Fruit fly (Drosophila melanogaster) whole organism, embryonic: ENCODE measurements around the gene CG42488.

ENCODE experiments used
- C15 ChIP-seq: fragments of 200-800 bp; sonication (Bioruptor generic); IDR thresholded peaks from 3 replicates; pipeline ENCODE4 v1.3.6; 2022; ENCODE audit warnings: missing biosample characterization, missing genetic modification characterization
- CG10979 ChIP-seq: fragments of 200-800 bp; sonication (Bioruptor generic); optimal IDR thresholded peaks from 2 replicates; lab custom pipeline; 2018; ENCODE audit warnings: missing biosample characterization, mild to moderate bottlenecking, missing genetic modification characterization, moderate library complexity
- CG13287 ChIP-seq: fragments of 200-800 bp; sonication (Bioruptor generic); IDR thresholded peaks from 2 replicates; pipeline ENCODE4 v1.3.6; 2022; ENCODE audit warnings: missing biosample characterization, missing genetic modification characterization; ENCODE audit not compliant: partially characterized antibody
- CG13894 ChIP-seq: fragments of 200-800 bp; sonication (Bioruptor generic); optimal IDR thresholded peaks from 3 replicates; lab custom pipeline; 2018; ENCODE audit warnings: missing biosample characterization, mild to moderate bottlenecking, missing genetic modification characterization, moderate library complexity
- CG14014 ChIP-seq: fragments of 200-800 bp; sonication (Bioruptor generic); IDR thresholded peaks from 2 replicates; pipeline ENCODE4 v1.3.6; 2022; ENCODE audit warnings: missing biosample characterization, missing genetic modification characterization
- CG15601 ChIP-seq: fragments of 200-800 bp; sonication (Bioruptor generic); optimal IDR thresholded peaks from 3 replicates; lab custom pipeline; 2019; ENCODE audit warnings: missing biosample characterization, mild to moderate bottlenecking, missing genetic modification characterization, moderate library complexity
- CG17829 ChIP-seq: fragments of 200-800 bp; optimal IDR thresholded peaks from 2 replicates; lab custom pipeline; 2019; ENCODE audit warnings: missing biosample characterization, mild to moderate bottlenecking, missing genetic modification characterization, moderate library complexity
- CG2889 ChIP-seq: fragments of 200-800 bp; sonication (Bioruptor generic); IDR thresholded peaks from 3 replicates; pipeline ENCODE4 v1.3.6; 2022; ENCODE audit warnings: missing biosample characterization, missing genetic modification characterization
- CG31224 ChIP-seq: fragments of 200-800 bp; sonication (Bioruptor generic); IDR thresholded peaks from 2 replicates; pipeline ENCODE4 v1.3.6; 2022; ENCODE audit warnings: missing biosample characterization, missing genetic modification characterization
- CG3163 ChIP-seq: fragments of 200-800 bp; sonication (Bioruptor generic); optimal IDR thresholded peaks from 3 replicates; lab custom pipeline; 2016; ENCODE audit warnings: missing biosample characterization, missing genetic modification characterization
- CG3281 ChIP-seq: fragments of 200-800 bp; sonication (Bioruptor generic); optimal IDR thresholded peaks from 3 replicates; lab custom pipeline; 2017; ENCODE audit warnings: missing biosample characterization, mild to moderate bottlenecking, missing genetic modification characterization
- CG4854 ChIP-seq: fragments of 200-800 bp; sonication (Bioruptor generic); optimal IDR thresholded peaks from 2 replicates; lab custom pipeline; 2016; ENCODE audit warnings: missing biosample characterization, missing genetic modification characterization, inconsistent platforms
- CG6175 ChIP-seq: fragments of 200-800 bp; sonication (Bioruptor generic); IDR thresholded peaks from 3 replicates; pipeline ENCODE4 v1.3.6; 2022; ENCODE audit warnings: missing biosample characterization, missing genetic modification characterization
- CG8089 ChIP-seq: fragments of 200-800 bp; sonication (Bioruptor generic); optimal IDR thresholded peaks from 3 replicates; lab custom pipeline; 2016; ENCODE audit warnings: missing biosample characterization, missing genetic modification characterization
- CoRest ChIP-seq: fragments of 200-800 bp; sonication (Bioruptor generic); optimal IDR thresholded peaks from 3 replicates; lab custom pipeline; 2018; ENCODE audit warnings: missing biosample characterization, mild to moderate bottlenecking, missing genetic modification characterization, moderate library complexity
- CrebB ChIP-seq: fragments of 200-800 bp; sonication (Bioruptor generic); optimal IDR thresholded peaks from 3 replicates; lab custom pipeline; 2018; ENCODE audit warnings: missing biosample characterization, mild to moderate bottlenecking, missing genetic modification characterization
- Dbx ChIP-seq: fragments of 200-800 bp; sonication (Bioruptor generic); IDR thresholded peaks from 3 replicates; pipeline ENCODE4 v1.3.6; 2022; ENCODE audit warnings: missing biosample characterization, missing genetic modification characterization
- Dfd ChIP-seq, 2 experiments: fragments of >200 bp; optimal IDR thresholded peaks; 2 replicates each; lab custom pipeline; 2017; ENCODE audit warnings: missing biosample characterization in 2 of 2, missing genetic modification characterization in 2 of 2
- Dll ChIP-seq: fragments of 200-800 bp; sonication (Bioruptor generic); IDR thresholded peaks from 4 replicates; pipeline ENCODE4 v1.3.6; 2022; ENCODE audit warnings: missing biosample characterization, missing genetic modification characterization; ENCODE audit not compliant: partially characterized antibody
- Doc2 ChIP-seq: fragments of 200-800 bp; sonication (Bioruptor generic); IDR thresholded peaks from 2 replicates; pipeline ENCODE4 v1.3.6; 2022; ENCODE audit warnings: missing biosample characterization, missing genetic modification characterization
- Doc3 ChIP-seq: fragments of 200-800 bp; sonication (Bioruptor generic); IDR thresholded peaks from 3 replicates; pipeline ENCODE4 v1.3.6; 2022; ENCODE audit warnings: missing biosample characterization, missing genetic modification characterization; ENCODE audit not compliant: partially characterized antibody
- Dp ChIP-seq: fragments of 200-800 bp; sonication (Bioruptor generic); optimal IDR thresholded peaks from 2 replicates; lab custom pipeline; 2018; ENCODE audit warnings: missing biosample characterization, mild to moderate bottlenecking, missing genetic modification characterization, moderate library complexity
- Drgx ChIP-seq: fragments of 200-800 bp; sonication (Bioruptor generic); IDR thresholded peaks from 2 replicates; pipeline ENCODE4 v1.3.6; 2022; ENCODE audit warnings: missing biosample characterization, missing genetic modification characterization
- Ets97D ChIP-seq: fragments of 200-800 bp; sonication (Bioruptor generic); optimal IDR thresholded peaks from 3 replicates; lab custom pipeline; 2016; ENCODE audit warnings: missing biosample characterization, missing genetic modification characterization
- Fer3 ChIP-seq: fragments of 200-800 bp; sonication (Bioruptor generic); optimal IDR thresholded peaks from 2 replicates; lab custom pipeline; 2018; ENCODE audit warnings: missing biosample characterization, mild to moderate bottlenecking, missing genetic modification characterization, moderate library complexity
- Kr ChIP-seq: fragments of 200-800 bp; sonication (Bioruptor generic); optimal IDR thresholded peaks from 2 replicates; lab custom pipeline; 2017; ENCODE audit warnings: missing biosample characterization, mild to moderate bottlenecking, missing genetic modification characterization
- Mad ChIP-seq: fragments of 200-800 bp; sonication (Bioruptor generic); optimal IDR thresholded peaks from 2 replicates; lab custom pipeline; 2016; ENCODE audit warnings: missing biosample characterization, missing genetic modification characterization
- Med ChIP-seq: fragments of 200-800 bp; sonication (Bioruptor generic); peaks from one replicate; lab custom pipeline; 2016; ENCODE audit warnings: missing biosample characterization, missing genetic modification characterization, mild to moderate bottlenecking, inconsistent platforms, moderate library complexity
- Mes4 ChIP-seq: fragments of 200-800 bp; sonication (Bioruptor generic); optimal IDR thresholded peaks from 2 replicates; lab custom pipeline; 2016; ENCODE audit warnings: missing biosample characterization, missing genetic modification characterization
- Rx ChIP-seq: fragments of 200-800 bp; sonication (Bioruptor generic); IDR thresholded peaks from 2 replicates; pipeline ENCODE4 v1.3.6; 2022; ENCODE audit warnings: missing biosample characterization, missing genetic modification characterization
- Stat92E ChIP-seq, 3 experiments: fragments of >200 bp in 2 of 3; fragments of 200-800 bp in 1 of 3; sonication (Bioruptor generic) in 1 of 3; optimal IDR thresholded peaks; 2 replicates each; lab custom pipeline; 2017 to 2019; ENCODE audit warnings: missing biosample characterization in 3 of 3, missing genetic modification characterization in 3 of 3, mild to moderate bottlenecking in 1 of 3, moderate library complexity in 1 of 3
- ab ChIP-seq: fragments of 200-800 bp; sonication (Bioruptor generic); optimal IDR thresholded peaks from 2 replicates; lab custom pipeline; 2016; ENCODE audit warnings: missing biosample characterization, missing genetic modification characterization
- cg ChIP-seq: fragments of 200-800 bp; sonication (Bioruptor generic); optimal IDR thresholded peaks from 3 replicates; lab custom pipeline; 2019; ENCODE audit warnings: missing biosample characterization, mild to moderate bottlenecking, missing genetic modification characterization, moderate library complexity
- ci ChIP-seq: fragments of 200-800 bp; sonication (Bioruptor generic); IDR thresholded peaks from 3 replicates; pipeline ENCODE4 v1.3.6; 2022; ENCODE audit warnings: missing biosample characterization, missing genetic modification characterization
- croc ChIP-seq: fragments of 200-800 bp; sonication (Bioruptor generic); conservative IDR thresholded peaks from 3 replicates; pipeline ENCODE4 v1.3.6; 2022; ENCODE audit warnings: missing biosample characterization, missing genetic modification characterization
- fd96Cb ChIP-seq: fragments of 200-800 bp; sonication (Bioruptor generic); optimal IDR thresholded peaks from 2 replicates; lab custom pipeline; 2018; ENCODE audit warnings: missing biosample characterization, mild to moderate bottlenecking, missing genetic modification characterization, moderate library complexity
- gem ChIP-seq: fragments of 200-800 bp; sonication (Bioruptor generic); optimal IDR thresholded peaks from 2 replicates; lab custom pipeline; 2019; ENCODE audit warnings: missing biosample characterization, mild to moderate bottlenecking, missing genetic modification characterization, moderate library complexity
- grau ChIP-seq: fragments of 200-800 bp; optimal IDR thresholded peaks from 3 replicates; lab custom pipeline; 2019; ENCODE audit warnings: missing biosample characterization, mild to moderate bottlenecking, missing genetic modification characterization, moderate library complexity
- gro ChIP-seq: fragments of 200-800 bp; sonication (Bioruptor generic); optimal IDR thresholded peaks from 2 replicates; lab custom pipeline; 2016; ENCODE audit warnings: missing biosample characterization, missing genetic modification characterization
- kni ChIP-seq: fragments of 200-800 bp; sonication (Bioruptor generic); optimal IDR thresholded peaks from 3 replicates; lab custom pipeline; 2017; ENCODE audit warnings: mild to moderate bottlenecking, missing biosample characterization, missing genetic modification reagents, missing genetic modification characterization
- lab ChIP-seq: fragments of 200-800 bp; sonication (Bioruptor generic); optimal IDR thresholded peaks from 3 replicates; lab custom pipeline; 2017; ENCODE audit warnings: missing biosample characterization, missing genetic modification characterization, mild to moderate bottlenecking, moderate library complexity, missing genetic modification reagents
- lola ChIP-seq, 3 experiments: fragments of >200 bp in 2 of 3; fragments of 200-800 bp in 1 of 3; sonication (Bioruptor generic) in 1 of 3; optimal IDR thresholded peaks; 2 replicates each; lab custom pipeline; 2017 to 2019; ENCODE audit warnings: missing biosample characterization in 3 of 3, missing genetic modification characterization in 3 of 3, mild to moderate bottlenecking in 1 of 3, moderate library complexity in 1 of 3
- odd ChIP-seq: fragments of 200-800 bp; sonication (Bioruptor generic); optimal IDR thresholded peaks from 2 replicates; lab custom pipeline; 2017; ENCODE audit warnings: missing biosample characterization, mild to moderate bottlenecking, missing genetic modification characterization
- pan ChIP-seq, 4 experiments: fragments of >200 bp in 3 of 4; fragments of 200-800 bp in 1 of 4; sonication (Bioruptor generic) in 1 of 4; optimal IDR thresholded peaks in 3 of 4; IDR thresholded peaks in 1 of 4; 2 replicates each; pipeline versions ENCODE4 v1.3.6 to Lab custom; 2017 to 2022; ENCODE audit warnings: missing biosample characterization in 2 of 4, missing genetic modification characterization in 2 of 4, mixed read lengths in 1 of 4
- psq ChIP-seq: fragments of 200-800 bp; sonication (Bioruptor generic); optimal IDR thresholded peaks from 2 replicates; lab custom pipeline; 2017; ENCODE audit warnings: missing biosample characterization, missing genetic modification characterization
- vvl ChIP-seq: fragments of 200-800 bp; sonication (Bioruptor generic); IDR thresholded peaks from 2 replicates; pipeline ENCODE4 v1.3.6; 2022; ENCODE audit warnings: missing biosample characterization, missing genetic modification characterization
- wor ChIP-seq: fragments of 200-800 bp; sonication (Bioruptor generic); IDR thresholded peaks from 2 replicates; pipeline ENCODE4 v1.3.6; 2022; ENCODE audit warnings: missing biosample characterization, missing genetic modification characterization

The CG42488 gene

DNA sequence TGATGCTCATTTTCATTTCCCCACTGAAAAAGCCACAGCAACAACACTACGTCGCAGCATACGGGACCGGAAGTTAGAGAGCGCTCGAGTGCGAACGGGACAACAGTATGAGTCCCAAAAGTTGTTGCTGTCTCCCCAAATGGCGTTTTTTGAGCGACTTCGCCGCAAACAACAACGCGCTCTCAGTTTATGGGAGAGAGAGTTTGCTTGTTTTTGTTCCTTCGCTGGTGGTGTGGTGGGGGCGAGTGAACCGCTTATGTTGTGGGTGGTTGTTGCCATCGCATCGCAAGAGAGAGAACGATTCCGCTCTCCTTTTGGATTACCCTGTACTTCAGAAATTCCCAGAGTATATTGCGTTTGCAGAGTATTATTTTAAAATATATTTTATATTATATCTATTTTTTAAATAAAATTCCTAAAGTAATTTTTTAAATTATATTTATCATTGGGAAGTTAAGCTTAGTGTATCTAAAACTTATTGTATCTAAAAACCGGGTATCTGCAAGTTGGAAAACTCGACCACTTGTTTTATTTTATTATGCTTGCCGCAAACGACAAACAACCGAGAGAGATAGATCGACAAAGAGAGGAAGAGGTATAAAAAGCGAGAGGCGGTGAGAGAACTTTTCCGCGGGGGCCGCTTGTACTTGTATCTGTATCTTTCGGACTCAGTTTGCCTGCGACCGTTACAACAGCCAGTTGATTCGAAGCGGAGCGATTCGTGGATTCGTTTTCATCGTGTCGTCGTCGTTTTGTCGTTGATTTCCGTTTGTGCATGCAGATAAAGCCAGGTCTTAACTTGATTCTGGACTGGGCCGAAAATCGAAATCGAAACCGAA is 32.8 kb downstream of the CG42488 start, which contains the start of gene msi (continued):
- TF ChIP-seq kni (GFP tag; lab: Kevin White, UChicago) (peak; percentile 68), Kr (GFP tag; lab: Kevin White, UChicago) (peak; percentile 50), CG3163 (GFP tag; lab: Kevin White, UChicago) (peak; percentile 20), vvl (GFP tag; lab: Robert Waterston, UW) (peak; percentile 100), CG3281 (GFP tag; lab: Kevin White, UChicago) (peak; percentile 98), gro (GFP tag; lab: Kevin White, UChicago) (peak; percentile 31), CG6175 (GFP tag; lab: Robert Waterston, UW) (peak; percentile 98), Ets97D (GFP tag; lab: Kevin White, UChicago) (peak; percentile 98), odd (GFP tag; lab: Kevin White, UChicago) (peak; percentile 98), CG31224 (GFP tag; lab: Robert Waterston, UW) (peak; percentile 97), Mes4 (GFP tag; lab: Kevin White, UChicago) (peak; percentile 16), Rx (peak; percentile 95), Med (GFP tag; lab: Kevin White, UChicago) (peak; percentile 97), gem (tag; lab: Kevin White, UChicago) (peak; percentile 100), wor (peak; percentile 99), ab (GFP tag; lab: Kevin White, UChicago) (peak; percentile 18), Dll (GFP tag; lab: Robert Waterston, UW) (no peak; the same call in 3 of the 4 replicates), pan (optimal IDR thresholded peaks at IDR 0.05; lab: Kevin White, UChicago) (no peak), pan (GFP tag; optimal IDR thresholded peaks at IDR 0.05 in 1 of 2, IDR thresholded peaks at IDR 0.05 in 1 of 2) (peak in 1 of 2 experiments; percentile 99), CoRest (tag; lab: Kevin White, UChicago) (peak; percentile 100), CG17829 (tag; lab: Kevin White, UChicago) (peak; percentile 100), Dbx (GFP tag; lab: Robert Waterston, UW) (peak; percentile 99), grau (tag; lab: Kevin White, UChicago) (peak; percentile 99), CG13287 (GFP tag; lab: Robert Waterston, UW) (peak; percentile 65), CG14014 (GFP tag; lab: Robert Waterston, UW) (peak; percentile 98), CG13894 (tag; lab: Kevin White, UChicago) (peak; percentile 97), CG2889 (peak; percentile 98), Drgx (GFP tag; lab: Robert Waterston, UW) (peak; percentile 99), CG4854 (GFP tag; lab: Kevin White, UChicago) (peak; percentile 70), cg (GFP tag; lab: Kevin White, UChicago) (peak; percentile 20), Doc2 (GFP tag; lab: Robert Waterston, UW) (peak; percentile 94), lab (GFP tag; lab: Kevin White, UChicago) (peak; percentile 99), croc (GFP tag; lab: Robert Waterston, UW) (peak; percentile 99), lola (GFP tag; optimal IDR thresholded peaks at IDR 0.05; lab: Kevin White, UChicago) (peak in 1 of 3 experiments; percentile 99), CrebB (peak; percentile 95), CG10979 (tag; lab: Kevin White, UChicago) (peak; percentile 100), CG8089 (GFP tag; lab: Kevin White, UChicago) (no peak), Dfd (GFP tag; optimal IDR thresholded peaks at IDR 0.05; lab: Kevin White, UChicago) (no peak), psq (GFP tag; lab: Kevin White, UChicago) (peak; percentile 94), ci (peak; percentile 98), fd96Cb (tag; lab: Kevin White, UChicago) (peak; percentile 100), Doc3 (GFP tag; lab: Robert Waterston, UW) (no peak), Dp (GFP tag; lab: Kevin White, UChicago) (peak; percentile 29), Mad (GFP tag; lab: Kevin White, UChicago) (peak; percentile 73), C15 (GFP tag; lab: Robert Waterston, UW) (peak; percentile 97), Fer3 (tag; lab: Kevin White, UChicago) (peak; percentile 99), Stat92E (GFP tag; optimal IDR thresholded peaks at IDR 0.05; lab: Kevin White, UChicago) (peak in 1 of 3 experiments; percentile 99), CG15601 (tag; lab: Kevin White, UChicago) (peak; percentile 99)
